Fruit fly (Drosophila melanogaster) whole organism, embryonic: ENCODE results near the gene Prim2.

ENCODE experiments used
- Abd-B ChIP-seq: fragments of 200-800 bp; sonication (Bioruptor generic); optimal IDR thresholded peaks from 2 replicates; lab custom pipeline; 2018; ENCODE audit warnings: missing biosample characterization, mild to moderate bottlenecking, missing genetic modification characterization, moderate library complexity
- B-H2 ChIP-seq: fragments of 200-800 bp; sonication (Bioruptor generic); optimal IDR thresholded peaks from 2 replicates; lab custom pipeline; 2018; ENCODE audit warnings: missing biosample characterization, mild to moderate bottlenecking, missing genetic modification characterization
- CG10543 ChIP-seq: fragments of 200-800 bp; sonication (Bioruptor generic); optimal IDR thresholded peaks from 3 replicates; lab custom pipeline; 2017; ENCODE audit warnings: missing biosample characterization, mild to moderate bottlenecking, missing genetic modification characterization, moderate library complexity
- CG12769 ChIP-seq: fragments of 200-800 bp; sonication (Bioruptor generic); optimal IDR thresholded peaks from 2 replicates; lab custom pipeline; 2019; ENCODE audit warnings: missing biosample characterization, mild to moderate bottlenecking, missing genetic modification characterization, moderate library complexity
- CG12942 ChIP-seq: fragments of 200-800 bp; sonication (Bioruptor generic); optimal IDR thresholded peaks from 3 replicates; lab custom pipeline; 2016; ENCODE audit warnings: missing biosample characterization, missing genetic modification characterization
- CG15514 ChIP-seq: fragments of 200-800 bp; sonication (Bioruptor generic); optimal IDR thresholded peaks from 3 replicates; lab custom pipeline; 2017; ENCODE audit warnings: missing biosample characterization, missing genetic modification characterization, mild to moderate bottlenecking, moderate library complexity, missing genetic modification reagents
- CG15601 ChIP-seq: fragments of 200-800 bp; sonication (Bioruptor generic); optimal IDR thresholded peaks from 3 replicates; lab custom pipeline; 2019; ENCODE audit warnings: missing biosample characterization, mild to moderate bottlenecking, missing genetic modification characterization, moderate library complexity
- CG1603 ChIP-seq: fragments of 200-800 bp; sonication (Bioruptor generic); optimal IDR thresholded peaks from 2 replicates; lab custom pipeline; 2019; ENCODE audit warnings: missing biosample characterization, mild to moderate bottlenecking, missing genetic modification characterization, moderate library complexity
- CG17328 ChIP-seq: fragments of 200-800 bp; sonication (Bioruptor generic); IDR thresholded peaks from 2 replicates; pipeline ENCODE4 v1.3.6; 2022; ENCODE audit warnings: missing biosample characterization, missing genetic modification characterization
- CG18764 ChIP-seq: fragments of 200-800 bp; sonication (Bioruptor generic); optimal IDR thresholded peaks from 3 replicates; lab custom pipeline; 2016; ENCODE audit warnings: missing biosample characterization, missing genetic modification characterization
- CG2199 ChIP-seq: fragments of 200-800 bp; sonication (Bioruptor generic); IDR thresholded peaks from 3 replicates; pipeline ENCODE4 v1.3.6; 2022; ENCODE audit warnings: missing biosample characterization, missing genetic modification characterization
- CG3065 ChIP-seq: fragments of 200-800 bp; sonication (Bioruptor generic); optimal IDR thresholded peaks from 2 replicates; lab custom pipeline; 2016; ENCODE audit warnings: missing biosample characterization, missing genetic modification characterization
- CG3726 ChIP-seq: fragments of 200-800 bp; sonication (Bioruptor generic); IDR thresholded peaks from 3 replicates; pipeline ENCODE4, ENCODE4 v1.3.6; 2022; ENCODE audit warnings: missing biosample characterization, missing genetic modification characterization
- CG43689 ChIP-seq: fragments of 200-800 bp; sonication (Bioruptor generic); IDR thresholded peaks from 2 replicates; pipeline ENCODE4 v1.3.6; 2022; ENCODE audit warnings: missing biosample characterization, missing genetic modification characterization
- CG4404 ChIP-seq: fragments of 200-800 bp; sonication (Bioruptor generic); IDR thresholded peaks from 2 replicates; pipeline ENCODE4 v1.3.6; 2022; ENCODE audit warnings: missing biosample characterization, missing genetic modification characterization
- CG8281 ChIP-seq: fragments of 200-800 bp; sonication (Bioruptor generic); optimal IDR thresholded peaks from 2 replicates; lab custom pipeline; 2018; ENCODE audit warnings: missing biosample characterization, mild to moderate bottlenecking, missing genetic modification characterization, moderate library complexity
- CG8765 ChIP-seq: fragments of 200-800 bp; sonication (Bioruptor generic); IDR thresholded peaks from 2 replicates; pipeline ENCODE4 v1.3.6; 2022; ENCODE audit warnings: missing biosample characterization, missing genetic modification characterization
- CG8924 ChIP-seq: fragments of 200-800 bp; optimal IDR thresholded peaks from 3 replicates; lab custom pipeline; 2019; ENCODE audit warnings: missing biosample characterization, mild to moderate bottlenecking, missing genetic modification characterization, moderate library complexity
- Deaf1 ChIP-seq: fragments of 200-800 bp; optimal IDR thresholded peaks from 3 replicates; lab custom pipeline; 2019; ENCODE audit warnings: missing biosample characterization, mild to moderate bottlenecking, missing genetic modification characterization, moderate library complexity
- E2f1 ChIP-seq: fragments of 200-800 bp; sonication (Bioruptor generic); IDR thresholded peaks from 2 replicates; pipeline ENCODE4 v1.3.6; 2022; ENCODE audit warnings: missing biosample characterization, missing genetic modification characterization
- Fer2 ChIP-seq: fragments of 200-800 bp; sonication (Bioruptor generic); optimal IDR thresholded peaks from 2 replicates; lab custom pipeline; 2018; ENCODE audit warnings: missing biosample characterization, mild to moderate bottlenecking, missing genetic modification characterization, moderate library complexity
- GATAe ChIP-seq: fragments of 200-800 bp; sonication (Bioruptor generic); conservative IDR thresholded peaks from 2 replicates; pipeline ENCODE4 v1.3.6; 2022; ENCODE audit warnings: missing biosample characterization, missing genetic modification characterization
- Hr78 ChIP-seq, 2 experiments: fragments of 200-800 bp in 1 of 2; fragments of >200 bp in 1 of 2; sonication (Bioruptor generic) in 1 of 2; optimal IDR thresholded peaks; 2 replicates each; lab custom pipeline; 2017 to 2019; ENCODE audit warnings: missing biosample characterization in 2 of 2, missing genetic modification characterization in 2 of 2, mild to moderate bottlenecking in 1 of 2, moderate library complexity in 1 of 2
- Mad ChIP-seq: fragments of 200-800 bp; sonication (Bioruptor generic); optimal IDR thresholded peaks from 2 replicates; lab custom pipeline; 2016; ENCODE audit warnings: missing biosample characterization, missing genetic modification characterization
- Pdp1 ChIP-seq, 2 experiments: fragments of 200-800 bp; sonication (Bioruptor generic); optimal IDR thresholded peaks; 3 replicates each; lab custom pipeline; 2016; ENCODE audit warnings: missing biosample characterization in 2 of 2, missing genetic modification characterization in 2 of 2, mild to moderate bottlenecking in 1 of 2, moderate library complexity in 1 of 2
- Ravus ChIP-seq: fragments of 200-800 bp; sonication (Bioruptor generic); IDR thresholded peaks from 2 replicates; pipeline ENCODE4 v1.3.6; 2022; ENCODE audit warnings: missing biosample characterization, missing genetic modification characterization
- bsh ChIP-seq, 2 experiments: fragments of 200-800 bp; sonication (Bioruptor generic); optimal IDR thresholded peaks; 2 replicates each; lab custom pipeline; 2017 to 2018; ENCODE audit warnings: mild to moderate bottlenecking in 2 of 2, missing biosample characterization in 2 of 2, missing genetic modification characterization in 2 of 2, moderate library complexity in 1 of 2
- chinmo ChIP-seq: fragments of 200-800 bp; sonication (Bioruptor generic); IDR thresholded peaks from 4 replicates; pipeline ENCODE4 v1.3.6; 2022; ENCODE audit warnings: missing biosample characterization, missing genetic modification characterization; ENCODE audit not compliant: partially characterized antibody
- chm ChIP-seq: fragments of 200-800 bp; sonication (Bioruptor generic); IDR thresholded peaks from 2 replicates; pipeline ENCODE4 v1.3.6; 2022; ENCODE audit warnings: missing biosample characterization, missing genetic modification characterization
- corto ChIP-seq: fragments of 200-800 bp; sonication (Bioruptor generic); optimal IDR thresholded peaks from 2 replicates; lab custom pipeline; 2016; ENCODE audit warnings: missing biosample characterization, mild to moderate bottlenecking, missing genetic modification characterization, moderate library complexity
- croc ChIP-seq: fragments of 200-800 bp; sonication (Bioruptor generic); conservative IDR thresholded peaks from 3 replicates; pipeline ENCODE4 v1.3.6; 2022; ENCODE audit warnings: missing biosample characterization, missing genetic modification characterization
- eve ChIP-seq, 2 experiments: fragments of >200 bp; optimal IDR thresholded peaks; 2 replicates each; lab custom pipeline; 2017; ENCODE audit warnings: missing biosample characterization in 2 of 2, missing genetic modification characterization in 2 of 2
- fd96Cb ChIP-seq: fragments of 200-800 bp; sonication (Bioruptor generic); optimal IDR thresholded peaks from 2 replicates; lab custom pipeline; 2018; ENCODE audit warnings: missing biosample characterization, mild to moderate bottlenecking, missing genetic modification characterization, moderate library complexity
- fu2 ChIP-seq: fragments of 200-800 bp; sonication (Bioruptor generic); optimal IDR thresholded peaks from 2 replicates; lab custom pipeline; 2016; ENCODE audit warnings: missing biosample characterization, missing genetic modification characterization
- insv ChIP-seq, 2 experiments: fragments of 200-800 bp; sonication (Bioruptor generic); optimal IDR thresholded peaks; 3 replicates each; lab custom pipeline; 2016 to 2018; ENCODE audit warnings: missing biosample characterization in 2 of 2, missing genetic modification characterization in 2 of 2
- lab ChIP-seq: fragments of 200-800 bp; sonication (Bioruptor generic); optimal IDR thresholded peaks from 3 replicates; lab custom pipeline; 2017; ENCODE audit warnings: missing biosample characterization, missing genetic modification characterization, mild to moderate bottlenecking, moderate library complexity, missing genetic modification reagents
- lbe ChIP-seq: fragments of 200-800 bp; sonication (Bioruptor generic); optimal IDR thresholded peaks from 2 replicates; lab custom pipeline; 2016; ENCODE audit warnings: missing biosample characterization, mild to moderate bottlenecking, missing genetic modification characterization
- lilli ChIP-seq: fragments of 200-800 bp; sonication (Bioruptor generic); optimal IDR thresholded peaks from 3 replicates; lab custom pipeline; 2016; ENCODE audit warnings: missing biosample characterization, missing genetic modification characterization
- nom ChIP-seq: fragments of 200-800 bp; sonication (Bioruptor generic); optimal IDR thresholded peaks from 2 replicates; lab custom pipeline; 2017; ENCODE audit warnings: missing biosample characterization, missing genetic modification characterization, mild to moderate bottlenecking, moderate library complexity, missing genetic modification reagents
- ranshi ChIP-seq: fragments of 200-800 bp; sonication (Bioruptor generic); IDR thresholded peaks from 2 replicates; pipeline ENCODE4 v1.3.6; 2022; ENCODE audit warnings: missing biosample characterization, missing genetic modification characterization
- repo ChIP-seq: fragments of 200-800 bp; sonication (Bioruptor generic); optimal IDR thresholded peaks from 2 replicates; lab custom pipeline; 2016; ENCODE audit warnings: missing biosample characterization, missing genetic modification characterization
- sd ChIP-seq: fragments of 200-800 bp; sonication (Bioruptor generic); optimal IDR thresholded peaks from 3 replicates; lab custom pipeline; 2018; ENCODE audit warnings: missing biosample characterization, mild to moderate bottlenecking, missing genetic modification characterization, moderate library complexity
- slp2 ChIP-seq: fragments of 200-800 bp; sonication (Bioruptor generic); optimal IDR thresholded peaks from 2 replicates; lab custom pipeline; 2016; ENCODE audit warnings: missing biosample characterization, missing genetic modification characterization
- sug ChIP-seq: fragments of 200-800 bp; optimal IDR thresholded peaks from 2 replicates; lab custom pipeline; 2019; ENCODE audit warnings: missing biosample characterization, mild to moderate bottlenecking, missing genetic modification characterization, moderate library complexity
- yki ChIP-seq: fragments of >200 bp; optimal IDR thresholded peaks from 3 replicates; lab custom pipeline; 2018
- zen2 ChIP-seq: fragments of 200-800 bp; sonication (Bioruptor generic); IDR thresholded peaks from 3 replicates; pipeline ENCODE4 v1.3.6; 2022; ENCODE audit warnings: missing biosample characterization, missing genetic modification characterization; ENCODE audit not compliant: partially characterized antibody
- zf30C ChIP-seq: fragments of 200-800 bp; sonication (Bioruptor generic); optimal IDR thresholded peaks from 3 replicates; lab custom pipeline; 2018; ENCODE audit warnings: missing biosample characterization, mild to moderate bottlenecking, missing genetic modification characterization

The Prim2 gene

dm6 chr3L:20387843-20388163, 26.4 kb upstream of the Prim2 start:
- TF ChIP-seq Deaf1 (tag; lab: Kevin White, UChicago) (peak; percentile 12), B-H2 (GFP tag; lab: Kevin White, UChicago) (no peak), nom (GFP tag; lab: Kevin White, UChicago) (peak; percentile 75), bsh (GFP tag; optimal IDR thresholded peaks at IDR 0.05; lab: Kevin White, UChicago) (peak in 1 of 2 experiments; percentile 36), Pdp1 (GFP tag; optimal IDR thresholded peaks at IDR 0.05; lab: Kevin White, UChicago) (peak in 1 of 2 experiments; percentile 87), fd96Cb (no peak)

- peak; percentile 62 for TF ChIP-seq GATAe
- peak; percentile 60 for TF ChIP-seq sd (tag; lab: Kevin White, UChicago)
- TF ChIP-seq CG43689 (GFP tag; lab: Robert Waterston, UW) = no peak
- no peak for TF ChIP-seq fu2 (GFP tag; lab: Kevin White, UChicago)
- TF ChIP-seq ranshi (GFP tag; lab: Robert Waterston, UW) = no peak
- peak; percentile 65 for TF ChIP-seq lab (GFP tag; lab: Kevin White, UChicago)
- TF ChIP-seq corto (GFP tag; lab: Kevin White, UChicago) = no peak
- no peak for TF ChIP-seq E2f1 (GFP tag; lab: Robert Waterston, UW)
- no peak for TF ChIP-seq insv (GFP tag; optimal IDR thresholded peaks at IDR 0.05; lab: Kevin White, UChicago)
- no peak for TF ChIP-seq eve (GFP tag; optimal IDR thresholded peaks at IDR 0.05; lab: Kevin White, UChicago)
- no peak for TF ChIP-seq Abd-B (GFP tag; lab: Kevin White, UChicago)
- no peak for TF ChIP-seq CG1603 (tag; lab: Kevin White, UChicago)
- TF ChIP-seq Fer2 (tag; lab: Kevin White, UChicago) = no peak
- TF ChIP-seq chinmo = 0 out of 4 replicates have a peak, but pooled peaks have one; percentile 41
- no peak for TF ChIP-seq Ravus (GFP tag; lab: Robert Waterston, UW)
- TF ChIP-seq Hr78 (GFP tag; optimal IDR thresholded peaks at IDR 0.05; lab: Kevin White, UChicago) = peak in 1 of 2 experiments; percentile 1
- TF ChIP-seq repo (GFP tag; lab: Kevin White, UChicago) = no peak
- TF ChIP-seq CG17328 (GFP tag; lab: Robert Waterston, UW) = no peak
- TF ChIP-seq zen2 = no peak; the same call in 2 of the 3 replicates
- TF ChIP-seq chm (GFP tag; lab: Robert Waterston, UW) = no peak; the same call in 1 of the 2 replicates
- TF ChIP-seq CG18764 = no peak
- TF ChIP-seq CG12769 (tag; lab: Kevin White, UChicago) = peak; percentile 3
- TF ChIP-seq CG4404 (GFP tag; lab: Robert Waterston, UW) = no peak
- no peak for TF ChIP-seq CG3726
- no peak for TF ChIP-seq yki
- no peak for TF ChIP-seq CG8281
- TF ChIP-seq CG15514 = peak; percentile 19
- TF ChIP-seq zf30C (GFP tag; lab: Kevin White, UChicago) = no peak
- no peak for TF ChIP-seq slp2
- TF ChIP-seq CG10543 (GFP tag; lab: Kevin White, UChicago) = peak; percentile 80
- no peak for TF ChIP-seq lilli (GFP tag; lab: Kevin White, UChicago)
- TF ChIP-seq croc = no peak
- TF ChIP-seq CG12942 (GFP tag; lab: Kevin White, UChicago) = no peak
- TF ChIP-seq CG3065 = no peak
- TF ChIP-seq lbe (GFP tag; lab: Kevin White, UChicago) = peak; percentile 16
- TF ChIP-seq sug (tag; lab: Kevin White, UChicago) = peak; percentile 95
- TF ChIP-seq CG15601 (tag; lab: Kevin White, UChicago) = peak; percentile 6
- TF ChIP-seq CG8765 (GFP tag; lab: Robert Waterston, UW) = no peak
- no peak for TF ChIP-seq CG8924
- peak; percentile 89; the same call in 2 of the 3 replicates for TF ChIP-seq CG2199 (GFP tag; lab: Robert Waterston, UW)
- no peak for TF ChIP-seq Mad (GFP tag; lab: Kevin White, UChicago)
These were observed 25.9 kb upstream of the Prim2 start for dm6 chr3L:20387038-20387842.
